Worm (Caenorhabditis elegans) whole organism, L2 larva: ENCODE data around the gene cyp-44A1.

Experiments used
- aly-2 ChIP-seq: fragments of 150-350 bp; optimal IDR thresholded peaks from 2 replicates; lab custom pipeline; 2014; ENCODE audit warnings: missing biosample characterization, missing genetic modification characterization
- blmp-1 ChIP-seq: sonication (generic microtip); optimal IDR thresholded peaks from 2 replicates; lab custom pipeline; 2017; ENCODE audit warnings: missing genetic modification characterization, mild to moderate bottlenecking, missing compliant biosample characterization, antibody characterized with exemption, moderate library complexity; ENCODE audit not compliant: insufficient read depth
- fos-1 ChIP-seq: fragments of 150-350 bp; optimal IDR thresholded peaks from 2 replicates; lab custom pipeline; 2014; ENCODE audit warnings: missing biosample characterization, missing genetic modification characterization
- mdl-1 ChIP-seq, 2 experiments: fragments of 150-350 bp in 1 of 2; sonication (generic microtip) in 1 of 2; optimal IDR thresholded peaks; 2 replicates each; lab custom pipeline; 2017; ENCODE audit warnings: missing biosample characterization in 2 of 2, missing genetic modification characterization in 2 of 2
- nhr-10 ChIP-seq: sonication (generic microtip); optimal IDR thresholded peaks from 2 replicates; lab custom pipeline; 2017; ENCODE audit warnings: missing biosample characterization, missing genetic modification characterization
- nhr-237 ChIP-seq: fragments of 150-350 bp; optimal IDR thresholded peaks from 2 replicates; lab custom pipeline; 2014; ENCODE audit warnings: missing biosample characterization, missing genetic modification characterization
- unc-39 ChIP-seq: fragments of 150-350 bp; optimal IDR thresholded peaks from 2 replicates; lab custom pipeline; 2014; ENCODE audit warnings: missing biosample characterization, missing genetic modification characterization
- unc-55 ChIP-seq: fragments of 150-350 bp; sonication (generic microtip); optimal IDR thresholded peaks from 3 replicates; lab custom pipeline; 2014; ENCODE audit warnings: missing biosample characterization, missing genetic modification reagents, missing genetic modification characterization
- zag-1 ChIP-seq: fragments of 150-350 bp; optimal IDR thresholded peaks from 2 replicates; lab custom pipeline; 2014; ENCODE audit warnings: missing biosample characterization, missing genetic modification characterization

- TF ChIP-seq fos-1 (tag; lab: Kevin White, UChicago) (peak; percentile 98), nhr-10 (tag; lab: Kevin White, UChicago) (peak; percentile 95), zag-1 (tag; lab: Kevin White, UChicago) (peak; percentile 98), aly-2 (tag; lab: Kevin White, UChicago) (peak; percentile 100), nhr-237 (tag; lab: Kevin White, UChicago) (peak; percentile 88), unc-39 (peak; percentile 76), blmp-1 (tag; lab: Kevin White, UChicago) (peak; percentile 90), unc-55 (GFP tag; lab: Kevin White, UChicago) (peak; percentile 99), mdl-1 (tag; optimal IDR thresholded peaks at IDR 0.05; lab: Kevin White, UChicago) (peak; percentile 88 to 92)
Observed at ce11 chrII:5543476-5544144, 39.8 kb downstream of the cyp-44A1 start.
